Worm (Caenorhabditis elegans) whole organism, mixed stage, embryonic: ENCODE measurements around the gene srx-44.

Source experiments
- M03D4.4 ChIP-seq: sonication (generic microtip); optimal IDR thresholded peaks from 2 replicates; lab custom pipeline; 2017; ENCODE audit warnings: mild to moderate bottlenecking, missing genetic modification characterization, missing compliant biosample characterization
- blmp-1 ChIP-seq: fragments of 150-350 bp; optimal IDR thresholded peaks from 2 replicates; lab custom pipeline; 2014; ENCODE audit warnings: missing biosample characterization, missing genetic modification characterization
- elt-1 ChIP-seq: sonication (generic microtip); optimal IDR thresholded peaks from 2 replicates; lab custom pipeline; 2017; ENCODE audit warnings: missing genetic modification characterization, mild to moderate bottlenecking, missing compliant biosample characterization, antibody characterized with exemption, moderate library complexity, borderline replicate concordance; ENCODE audit not compliant: insufficient read depth
- elt-3 ChIP-seq: fragments of 150-350 bp; optimal IDR thresholded peaks from 2 replicates; lab custom pipeline; 2014; ENCODE audit warnings: missing biosample characterization, missing genetic modification characterization
- lin-13 ChIP-seq: fragments of 150-350 bp; optimal IDR thresholded peaks from 2 replicates; lab custom pipeline; 2014; ENCODE audit warnings: missing biosample characterization, missing genetic modification characterization
- lsy-2 ChIP-seq: fragments of 150-350 bp; optimal IDR thresholded peaks from 2 replicates; lab custom pipeline; 2014; ENCODE audit warnings: missing biosample characterization, missing genetic modification characterization
- mab-5 ChIP-seq: fragments of 150-350 bp; optimal IDR thresholded peaks from 2 replicates; lab custom pipeline; 2014; ENCODE audit warnings: missing biosample characterization, missing genetic modification characterization
- mls-2 ChIP-seq: sonication (generic microtip); optimal IDR thresholded peaks from 2 replicates; lab custom pipeline; 2016; ENCODE audit warnings: mild to moderate bottlenecking, missing genetic modification characterization, moderate library complexity, missing compliant biosample characterization
- nhr-237 ChIP-seq: fragments of 150-350 bp; optimal IDR thresholded peaks from 2 replicates; lab custom pipeline; 2014; ENCODE audit warnings: missing biosample characterization, missing genetic modification characterization
- nhr-28 ChIP-seq: fragments of 150-350 bp; optimal IDR thresholded peaks from 2 replicates; lab custom pipeline; 2014; ENCODE audit warnings: missing biosample characterization, missing genetic modification characterization
- snpc-4 ChIP-seq: fragments of 150-350 bp; optimal IDR thresholded peaks from 2 replicates; lab custom pipeline; 2014; ENCODE audit warnings: missing biosample characterization, missing genetic modification characterization
- unc-62 ChIP-seq: fragments of 150-350 bp; optimal IDR thresholded peaks from 2 replicates; lab custom pipeline; 2014; ENCODE audit warnings: missing biosample characterization, missing genetic modification reagents, missing genetic modification characterization
- ztf-11 ChIP-seq: fragments of 150-350 bp; optimal IDR thresholded peaks from 2 replicates; lab custom pipeline; 2014; ENCODE audit warnings: missing biosample characterization, missing genetic modification characterization

- TF ChIP-seq nhr-28 (tag; lab: Kevin White, UChicago) (no peak), unc-62 (GFP tag; lab: Kevin White, UChicago) (no peak), snpc-4 (no peak), ztf-11 (no peak), blmp-1 (tag; lab: Kevin White, UChicago) (no peak), elt-1 (tag; lab: Kevin White, UChicago) (no peak), elt-3 (tag; lab: Kevin White, UChicago) (no peak), lin-13 (no peak), lsy-2 (tag; lab: Kevin White, UChicago) (no peak), mab-5 (tag; lab: Kevin White, UChicago) (no peak), nhr-237 (tag; lab: Kevin White, UChicago) (no peak), mls-2 (tag; lab: Kevin White, UChicago) (no peak), M03D4.4 (tag; lab: Kevin White, UChicago) (no peak)
Measured at ce11 chrV:16029237-16029636, 9.1 kb downstream of the srx-44 start.
